2 fruit fly cellular contexts compared by ENCODE assay signal in genomic region chrX:3594245-3594644, dm6.
TF ChIP-seq lines count a peak whose summit lies in the region.

No protein-coding gene starts in this region.

TF ChIP-seq in whole organism, embryonic, 481 proteins besides CTCF, POLR2A, EP300 and RAD21 (continued from another document):
- no peak for TF ChIP-seq Doc2 (GFP tag; IDR thresholded peaks at IDR 0.05; lab: Robert Waterston, UW)
- no peak for TF ChIP-seq her (GFP tag; optimal IDR thresholded peaks at IDR 0.05; lab: Kevin White, UChicago)
- no peak for TF ChIP-seq CG13624 (GFP tag; optimal IDR thresholded peaks at IDR 0.05; lab: Kevin White, UChicago)
- no peak for TF ChIP-seq sqz (GFP tag; optimal IDR thresholded peaks at IDR 0.05; lab: Kevin White, UChicago)
- TF ChIP-seq kay (GFP tag; optimal IDR thresholded peaks at IDR 0.05; lab: Kevin White, UChicago) = no peak
- TF ChIP-seq otp (GFP tag; IDR thresholded peaks at IDR 0.05; lab: Robert Waterston, UW) = no peak
- no peak for TF ChIP-seq jumu (GFP tag; optimal IDR thresholded peaks at IDR 0.05; lab: Kevin White, UChicago)
- TF ChIP-seq lab (GFP tag; optimal IDR thresholded peaks at IDR 0.05; lab: Kevin White, UChicago) = peak; percentile 56
- TF ChIP-seq BEAF-32 (GFP tag; optimal IDR thresholded peaks at IDR 0.05; lab: Kevin White, UChicago) = no peak
- TF ChIP-seq CG43689 (GFP tag; IDR thresholded peaks at IDR 0.05; lab: Robert Waterston, UW) = no peak
- no peak for TF ChIP-seq CG17802 (tag; optimal IDR thresholded peaks at IDR 0.05; lab: Kevin White, UChicago)
- TF ChIP-seq Meics (GFP tag; optimal IDR thresholded peaks at IDR 0.05; lab: Kevin White, UChicago) = peak; percentile 41
- TF ChIP-seq Myb (GFP tag; optimal IDR thresholded peaks at IDR 0.05; lab: Kevin White, UChicago) = no peak
- TF ChIP-seq Lpt (GFP tag; optimal IDR thresholded peaks at IDR 0.05; lab: Kevin White, UChicago) = no peak
- peak; percentile 3 for TF ChIP-seq nmo (GFP tag; optimal IDR thresholded peaks at IDR 0.05; lab: Kevin White, UChicago)
- peak; percentile 44 for TF ChIP-seq dmrt99B (tag; optimal IDR thresholded peaks at IDR 0.05; lab: Kevin White, UChicago)
- peak; percentile 9 for TF ChIP-seq tap (tag; optimal IDR thresholded peaks at IDR 0.05; lab: Kevin White, UChicago)
- no peak for TF ChIP-seq Taf1 (GFP tag; IDR thresholded peaks at IDR 0.05; lab: Robert Waterston, UW)
- no peak for TF ChIP-seq bbx (GFP tag; IDR thresholded peaks at IDR 0.05; lab: Robert Waterston, UW; ENCODE audit: partially characterized antibody)
- TF ChIP-seq eve (GFP tag; optimal IDR thresholded peaks at IDR 0.05; lab: Kevin White, UChicago) = no peak
- peak; percentile 15 for TF ChIP-seq CG13424 (tag; optimal IDR thresholded peaks at IDR 0.05; lab: Kevin White, UChicago)
- peak; percentile 61 for TF ChIP-seq Fer1 (GFP tag; optimal IDR thresholded peaks at IDR 0.05; lab: Kevin White, UChicago)
- no peak for TF ChIP-seq ab (GFP tag; optimal IDR thresholded peaks at IDR 0.05; lab: Kevin White, UChicago)
- peak; percentile 4 for TF ChIP-seq cwo (GFP tag; optimal IDR thresholded peaks at IDR 0.05; lab: Kevin White, UChicago)
- no peak for TF ChIP-seq CG31388 (GFP tag; optimal IDR thresholded peaks at IDR 0.05; lab: Kevin White, UChicago)
- peak; percentile 9 for TF ChIP-seq Med (GFP tag; lab: Kevin White, UChicago)
- peak; percentile 19 for TF ChIP-seq scrt (GFP tag; optimal IDR thresholded peaks at IDR 0.05; lab: Kevin White, UChicago)
- peak; percentile 51 for TF ChIP-seq CG11504 (tag; optimal IDR thresholded peaks at IDR 0.05; lab: Kevin White, UChicago)
- TF ChIP-seq fd96Cb (tag; optimal IDR thresholded peaks at IDR 0.05; lab: Kevin White, UChicago) = peak; percentile 0
- TF ChIP-seq CG14441 (GFP tag; IDR thresholded peaks at IDR 0.05; lab: Robert Waterston, UW) = no peak
- TF ChIP-seq HLH54F (GFP tag; optimal IDR thresholded peaks at IDR 0.05; lab: Kevin White, UChicago) = no peak
TF ChIP-seq in whole organism, embryonic: peak in this region for 26.

TF ChIP-seq in whole organism, prepupa, 60 proteins besides CTCF, POLR2A, EP300 and RAD21 (continued from another document):
- no peak for TF ChIP-seq Ets21C (GFP tag; optimal IDR thresholded peaks at IDR 0.05; lab: Kevin White, UChicago)
- TF ChIP-seq CG11294 (GFP tag; IDR thresholded peaks at IDR 0.05; lab: Robert Waterston, UW) = no peak
- TF ChIP-seq salr (GFP tag; optimal IDR thresholded peaks at IDR 0.05; lab: Kevin White, UChicago) = no peak
- peak; percentile 20 for TF ChIP-seq Ets96B (tag; optimal IDR thresholded peaks at IDR 0.05; lab: Kevin White, UChicago)
- no peak for TF ChIP-seq CG1621 (tag; optimal IDR thresholded peaks at IDR 0.05; lab: Kevin White, UChicago)
- TF ChIP-seq OdsH (GFP tag; optimal IDR thresholded peaks at IDR 0.05; lab: Kevin White, UChicago) = no peak
- TF ChIP-seq CG3919 (GFP tag; optimal IDR thresholded peaks at IDR 0.05; lab: Kevin White, UChicago) = peak; percentile 12
- peak; percentile 13 for TF ChIP-seq CG10669 (GFP tag; optimal IDR thresholded peaks at IDR 0.05; lab: Kevin White, UChicago)
- no peak for TF ChIP-seq CG8119 (GFP tag; IDR thresholded peaks at IDR 0.05; lab: Robert Waterston, UW)
- TF ChIP-seq CG15336 (GFP tag; IDR thresholded peaks at IDR 0.05; lab: Robert Waterston, UW) = no peak
- TF ChIP-seq ss (GFP tag; optimal IDR thresholded peaks at IDR 0.05; lab: Kevin White, UChicago) = no peak
- no peak for TF ChIP-seq CG3032 (tag; optimal IDR thresholded peaks at IDR 0.05; lab: Kevin White, UChicago)
- TF ChIP-seq Blimp-1 (GFP tag; optimal IDR thresholded peaks at IDR 0.05; lab: Kevin White, UChicago) = no peak
- no peak for TF ChIP-seq Smox (GFP tag; optimal IDR thresholded peaks at IDR 0.05; lab: Kevin White, UChicago)
- TF ChIP-seq CG6276 (GFP tag; optimal IDR thresholded peaks at IDR 0.05; lab: Kevin White, UChicago) = peak; percentile 9
- no peak for TF ChIP-seq pdm3 (GFP tag; optimal IDR thresholded peaks at IDR 0.05; lab: Kevin White, UChicago)
- no peak for TF ChIP-seq topi (GFP tag; optimal IDR thresholded peaks at IDR 0.05; lab: Kevin White, UChicago)
- TF ChIP-seq CG6854 (GFP tag; optimal IDR thresholded peaks at IDR 0.05; lab: Kevin White, UChicago) = no peak
- TF ChIP-seq CG7368 (GFP tag; optimal IDR thresholded peaks at IDR 0.05; lab: Kevin White, UChicago) = no peak
- TF ChIP-seq CG11902 (GFP tag; optimal IDR thresholded peaks at IDR 0.05; lab: Kevin White, UChicago) = no peak
